Fruit fly (Drosophila melanogaster): ENCODE data around the gene Desat2.

- TF ChIP-seq Sox15 (GFP tag; optimal IDR thresholded peaks at IDR 0.05) (no peak), pdm3 (GFP tag; optimal IDR thresholded peaks at IDR 0.05) (no peak)
Measured at dm6 chr3R:12398054-12398453, 38.0 kb upstream of the Desat2 start.
